Fruit fly (Drosophila melanogaster): ENCODE results near the gene CG11841.
A peak's percentile ranks its signal among the peaks of the same experiment; 100 is the strongest.

CG11841 gene

dm6 chr3R:29040526-29041195, 10.2 kb upstream of the CG11841 start (continued):
- no peak for TF ChIP-seq CG16779 (GFP tag; IDR thresholded peaks at IDR 0.05)
- TF ChIP-seq CG12942 (GFP tag; optimal IDR thresholded peaks at IDR 0.05) = peak; percentile 49
- peak; percentile 47 for TF ChIP-seq CG6854 (GFP tag; optimal IDR thresholded peaks at IDR 0.05)
- TF ChIP-seq CG4820 (GFP tag; optimal IDR thresholded peaks at IDR 0.05) = peak; percentile 58
- peak; percentile 74 for TF ChIP-seq tio (GFP tag; optimal IDR thresholded peaks at IDR 0.05)
- TF ChIP-seq Xrp1 (GFP tag; IDR thresholded peaks at IDR 0.05) = peak; percentile 48; the same call in 1 of the 2 replicates
- TF ChIP-seq CG17829 (tag; optimal IDR thresholded peaks at IDR 0.05) = peak; percentile 80
- peak; percentile 41 for TF ChIP-seq mam (GFP tag; optimal IDR thresholded peaks at IDR 0.05)
- TF ChIP-seq CG13775 (GFP tag; optimal IDR thresholded peaks at IDR 0.05) = peak; percentile 51
- peak; percentile 28 for TF ChIP-seq salm (tag; optimal IDR thresholded peaks at IDR 0.05)
- TF ChIP-seq Dbx (GFP tag; IDR thresholded peaks at IDR 0.05) = 0 out of 3 replicates have a peak, but pooled peaks have one; percentile 43
- TF ChIP-seq CG7928 (GFP tag; optimal IDR thresholded peaks at IDR 0.05) = no peak
- peak; percentile 57 for TF ChIP-seq fd3F (GFP tag; optimal IDR thresholded peaks at IDR 0.05)
- no peak for TF ChIP-seq CG1024 (GFP tag; IDR thresholded peaks at IDR 0.05)
- TF ChIP-seq fd96Cb (tag; optimal IDR thresholded peaks at IDR 0.05) = peak; percentile 60
- TF ChIP-seq sisA (GFP tag; IDR thresholded peaks at IDR 0.05) = peak; percentile 24; the same call in 1 of the 2 replicates
- no peak for TF ChIP-seq otp (GFP tag; IDR thresholded peaks at IDR 0.05)
- TF ChIP-seq disco-r (GFP tag; optimal IDR thresholded peaks at IDR 0.05) = no peak
- 0 out of 2 replicates have a peak, but pooled peaks have one; percentile 21 for TF ChIP-seq wor (GFP tag; IDR thresholded peaks at IDR 0.05)
- TF ChIP-seq exex (tag; optimal IDR thresholded peaks at IDR 0.05) = no peak
- TF ChIP-seq Six4 (GFP tag; optimal IDR thresholded peaks at IDR 0.05) = peak; percentile 31
- peak; percentile 41; the same call in 1 of the 2 replicates for TF ChIP-seq CG3847 (GFP tag; IDR thresholded peaks at IDR 0.05)
- TF ChIP-seq CG6689 (GFP tag; IDR thresholded peaks at IDR 0.05) = peak; percentile 66
- TF ChIP-seq hkb (optimal IDR thresholded peaks at IDR 0.05) = no peak
- peak; percentile 74 for TF ChIP-seq hkb (GFP tag; IDR thresholded peaks at IDR 0.05)
- peak; percentile 61 for TF ChIP-seq CG10654 (GFP tag; optimal IDR thresholded peaks at IDR 0.05)
- no peak for TF ChIP-seq zfh1 (GFP tag; IDR thresholded peaks at IDR 0.05)
- no peak for TF ChIP-seq CG11398 (GFP tag; optimal IDR thresholded peaks at IDR 0.05)
- peak; percentile 76 for TF ChIP-seq CG2712 (tag; optimal IDR thresholded peaks at IDR 0.05)
- TF ChIP-seq CG8089 (GFP tag; optimal IDR thresholded peaks at IDR 0.05) = no peak
- 0 out of 2 replicates have a peak, but pooled peaks have one; percentile 28 for TF ChIP-seq CG17328 (GFP tag; IDR thresholded peaks at IDR 0.05)
- TF ChIP-seq nerfin-1 (tag; optimal IDR thresholded peaks at IDR 0.05) = peak; percentile 61
- peak; percentile 52 for TF ChIP-seq CG2120 (GFP tag; optimal IDR thresholded peaks at IDR 0.05)
- peak; percentile 80 for TF ChIP-seq Oli (tag; optimal IDR thresholded peaks at IDR 0.05)
- TF ChIP-seq lmd (GFP tag; IDR thresholded peaks at IDR 0.05) = peak; percentile 51; the same call in 1 of the 2 replicates
- TF ChIP-seq eyg (GFP tag; optimal IDR thresholded peaks at IDR 0.05) = no peak
- TF ChIP-seq HLH54F (GFP tag; optimal IDR thresholded peaks at IDR 0.05) = no peak
- TF ChIP-seq fd102C (GFP tag; optimal IDR thresholded peaks at IDR 0.05) = no peak
- peak; percentile 70 for TF ChIP-seq CG12104 (GFP tag; optimal IDR thresholded peaks at IDR 0.05)
- peak; percentile 31 for TF ChIP-seq slou (GFP tag; optimal IDR thresholded peaks at IDR 0.05)
- TF ChIP-seq CG11085 (GFP tag; IDR thresholded peaks at IDR 0.05) = no peak
- TF ChIP-seq sob (GFP tag; IDR thresholded peaks at IDR 0.05) = 0 out of 2 replicates have a peak, but pooled peaks have one; percentile 36
- no peak for TF ChIP-seq Doc2 (GFP tag; IDR thresholded peaks at IDR 0.05)
- TF ChIP-seq Med (GFP tag) = peak; percentile 72
- peak in 1 of 2 experiments; percentile 7 for TF ChIP-seq chif (GFP tag; optimal IDR thresholded peaks at IDR 0.05)
- TF ChIP-seq CG1233 (GFP tag; optimal IDR thresholded peaks at IDR 0.05) = peak; percentile 51
- no peak for TF ChIP-seq CG8290 (GFP tag; optimal IDR thresholded peaks at IDR 0.05)
- no peak for TF ChIP-seq CG8290 (tag; optimal IDR thresholded peaks at IDR 0.05)
- no peak for TF ChIP-seq CG15696 (tag; optimal IDR thresholded peaks at IDR 0.05)
- TF ChIP-seq slbo (GFP tag; IDR thresholded peaks at IDR 0.05) = peak; percentile 46
- peak; percentile 47 for TF ChIP-seq Hand (GFP tag; optimal IDR thresholded peaks at IDR 0.05)
